Worm (Caenorhabditis elegans) whole organism, late embryonic: ENCODE data around the gene ZK1240.1.

Experiments
- K02D7.2 ChIP-seq: sonication (generic microtip); optimal IDR thresholded peaks from 2 replicates; lab custom pipeline; 2017; ENCODE audit warnings: mild to moderate bottlenecking, missing genetic modification characterization, missing compliant biosample characterization
- ama-1 ChIP-seq: fragments of 150-350 bp; optimal IDR thresholded peaks from 2 replicates; lab custom pipeline; 2014
- ceh-18 ChIP-seq: sonication (generic microtip); optimal IDR thresholded peaks from 2 replicates; lab custom pipeline; 2016; ENCODE audit warnings: missing genetic modification characterization, missing compliant biosample characterization
- ceh-19 ChIP-seq: fragments of 200-800 bp; sonication (Bioruptor generic); optimal IDR thresholded peaks from 2 replicates; lab custom pipeline; 2018; ENCODE audit warnings: mild to moderate bottlenecking, missing genetic modification characterization, missing compliant biosample characterization
- ceh-24 ChIP-seq: sonication (generic microtip); optimal IDR thresholded peaks from 2 replicates; lab custom pipeline; 2016; ENCODE audit warnings: mild to moderate bottlenecking, missing genetic modification characterization, missing compliant biosample characterization
- ceh-34 ChIP-seq: sonication (generic microtip); optimal IDR thresholded peaks from 2 replicates; lab custom pipeline; 2016; ENCODE audit warnings: mild to moderate bottlenecking, missing genetic modification characterization, missing compliant biosample characterization
- ceh-6 ChIP-seq: fragments of 200-800 bp; sonication (Bioruptor generic); optimal IDR thresholded peaks from 2 replicates; lab custom pipeline; 2018; ENCODE audit warnings: mild to moderate bottlenecking, missing genetic modification characterization, missing compliant biosample characterization
- dmd-4 ChIP-seq: sonication (generic microtip); optimal IDR thresholded peaks from 2 replicates; lab custom pipeline; 2016; ENCODE audit warnings: borderline replicate concordance, missing genetic modification characterization, missing compliant biosample characterization
- dve-1 ChIP-seq: sonication (generic microtip); optimal IDR thresholded peaks from 2 replicates; lab custom pipeline; 2017; ENCODE audit warnings: antibody characterized with exemption, mild to moderate bottlenecking, missing genetic modification characterization, missing compliant biosample characterization
- elt-2 ChIP-seq: sonication (generic microtip); optimal IDR thresholded peaks from 2 replicates; lab custom pipeline; 2016; ENCODE audit warnings: missing genetic modification reagents, missing genetic modification characterization, missing compliant biosample characterization
- elt-4 ChIP-seq: sonication (generic microtip); optimal IDR thresholded peaks from 2 replicates; lab custom pipeline; 2016; ENCODE audit warnings: missing genetic modification characterization, missing compliant biosample characterization
- ets-4 ChIP-seq: sonication (generic microtip); optimal IDR thresholded peaks from 2 replicates; lab custom pipeline; 2016; ENCODE audit warnings: missing genetic modification characterization, missing compliant biosample characterization
- eyg-1 ChIP-seq: sonication (generic microtip); optimal IDR thresholded peaks from 2 replicates; lab custom pipeline; 2016; ENCODE audit warnings: missing genotype, missing genetic modification characterization, missing compliant biosample characterization
- fax-1 ChIP-seq: sonication (generic microtip); optimal IDR thresholded peaks from 2 replicates; lab custom pipeline; 2016; ENCODE audit warnings: missing genotype, missing genetic modification characterization, missing compliant biosample characterization
- fkh-10 ChIP-seq: fragments of 150-350 bp; optimal IDR thresholded peaks from 2 replicates; lab custom pipeline; 2014; ENCODE audit warnings: missing biosample characterization, missing genetic modification reagents, missing genetic modification characterization
- fkh-6 ChIP-seq: sonication (generic microtip); optimal IDR thresholded peaks from 2 replicates; lab custom pipeline; 2016; ENCODE audit warnings: missing genetic modification characterization, missing compliant biosample characterization
- hlh-13 ChIP-seq: fragments of 200-800 bp; sonication (Bioruptor generic); optimal IDR thresholded peaks from 2 replicates; lab custom pipeline; 2018; ENCODE audit warnings: mild to moderate bottlenecking, missing genetic modification characterization, missing compliant biosample characterization
- hlh-30 ChIP-seq: sonication (generic microtip); optimal IDR thresholded peaks from 2 replicates; lab custom pipeline; 2017; ENCODE audit warnings: antibody characterized with exemption, missing genetic modification characterization, missing compliant biosample characterization; ENCODE audit not compliant: insufficient read depth
- lim-6 ChIP-seq: sonication (generic microtip); optimal IDR thresholded peaks from 2 replicates; lab custom pipeline; 2016; ENCODE audit warnings: missing genetic modification characterization, missing compliant biosample characterization
- nfya-1 ChIP-seq: sonication (generic microtip); optimal IDR thresholded peaks from 2 replicates; lab custom pipeline; 2017; ENCODE audit warnings: missing genetic modification characterization, mild to moderate bottlenecking, missing compliant biosample characterization, antibody characterized with exemption, moderate library complexity
- npax-4 ChIP-seq: sonication (generic microtip); optimal IDR thresholded peaks from 2 replicates; lab custom pipeline; 2016; ENCODE audit warnings: missing genetic modification characterization, missing compliant biosample characterization
- pax-1 ChIP-seq: fragments of 150-350 bp; optimal IDR thresholded peaks from 2 replicates; lab custom pipeline; 2014; ENCODE audit warnings: missing biosample characterization, missing genetic modification characterization
- pha-4 ChIP-seq: fragments of 150-350 bp; optimal IDR thresholded peaks from 2 replicates; lab custom pipeline; 2018; ENCODE audit warnings: missing biosample characterization, missing genetic modification reagents, missing genetic modification characterization
- pqm-1 ChIP-seq: sonication (generic microtip); optimal IDR thresholded peaks from 2 replicates; lab custom pipeline; 2016; ENCODE audit warnings: missing genetic modification characterization, missing compliant biosample characterization
- rnt-1 ChIP-seq: sonication (generic microtip); optimal IDR thresholded peaks from 2 replicates; lab custom pipeline; 2016; ENCODE audit warnings: missing genetic modification characterization, missing compliant biosample characterization
- unc-42 ChIP-seq: sonication (generic microtip); optimal IDR thresholded peaks from 2 replicates; lab custom pipeline; 2016; ENCODE audit warnings: missing genotype, missing genetic modification characterization, missing compliant biosample characterization
- zip-5 ChIP-seq: sonication (generic microtip); optimal IDR thresholded peaks from 2 replicates; lab custom pipeline; 2016; ENCODE audit warnings: missing genetic modification characterization, missing compliant biosample characterization

Gene ZK1240.1

DNA sequence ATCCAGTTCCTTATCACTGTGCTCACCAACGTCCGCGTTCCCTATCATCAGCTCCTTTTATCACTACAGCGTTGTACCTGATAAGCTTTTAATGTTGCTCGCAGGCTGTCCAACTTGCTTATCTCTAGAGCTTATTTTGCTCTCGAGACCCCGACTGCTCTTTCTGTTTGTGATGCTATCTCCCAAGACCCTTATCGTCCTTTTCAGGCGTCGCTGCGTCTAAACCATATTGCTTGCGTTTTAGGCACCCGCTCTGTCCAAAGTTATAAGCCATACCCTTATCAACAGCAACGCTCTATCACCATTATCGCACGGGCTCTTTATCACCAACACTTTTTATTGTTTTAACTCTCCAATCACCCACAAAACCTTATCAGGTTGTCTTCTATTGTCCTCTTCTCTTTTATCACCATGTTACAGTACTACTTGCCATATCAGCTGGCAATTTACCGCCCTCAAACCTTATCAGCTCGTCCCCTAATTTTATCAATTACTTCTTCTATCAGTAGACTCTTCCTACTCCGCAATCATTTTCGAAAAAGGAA, 49.3 kb downstream of the ZK1240.1 start:
- TF ChIP-seq elt-4 (peak; percentile 36), fax-1 (tag; lab: Kevin White, UChicago) (no peak), fkh-10 (GFP tag; lab: Kevin White, UChicago) (no peak), pqm-1 (tag; lab: Kevin White, UChicago) (peak; percentile 98), rnt-1 (tag; lab: Kevin White, UChicago) (no peak), hlh-13 (no peak), elt-2 (peak; percentile 100), ceh-19 (GFP tag; lab: Kevin White, UChicago) (no peak), zip-5 (tag; lab: Kevin White, UChicago) (peak; percentile 70), npax-4 (tag; lab: Kevin White, UChicago) (no peak), ets-4 (tag; lab: Kevin White, UChicago) (peak; percentile 57)

DNA sequence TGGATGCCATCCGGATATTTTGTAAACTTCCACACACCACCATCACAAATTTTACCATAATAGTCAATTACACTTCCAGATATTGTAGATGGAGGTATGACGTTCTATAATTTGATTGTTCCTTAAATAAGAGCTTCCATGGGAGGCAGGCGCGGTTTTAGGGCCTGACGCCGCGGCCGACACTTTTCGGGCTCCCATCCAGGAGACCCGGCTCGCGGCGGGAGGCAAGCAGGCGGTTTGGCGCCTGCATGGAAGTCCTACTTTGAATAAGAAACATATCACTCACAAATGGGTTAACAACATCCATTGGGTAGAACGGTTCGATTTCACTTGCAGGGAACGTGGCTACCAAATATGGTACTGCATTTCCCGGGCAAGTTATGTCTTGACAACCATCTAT, 50.5 kb downstream of the ZK1240.1 start:
- TF ChIP-seq K02D7.2 (tag; lab: Kevin White, UChicago) (no peak), hlh-30 (tag; lab: Kevin White, UChicago) (no peak), unc-42 (tag; lab: Kevin White, UChicago) (no peak), hlh-13 (no peak), ama-1 (lab: Kevin White, UChicago) (no peak), fax-1 (tag; lab: Kevin White, UChicago) (no peak), ets-4 (tag; lab: Kevin White, UChicago) (no peak), lim-6 (no peak), npax-4 (tag; lab: Kevin White, UChicago) (no peak), dve-1 (tag; lab: Kevin White, UChicago) (no peak), ceh-6 (GFP tag; lab: Kevin White, UChicago) (no peak), dmd-4 (tag; lab: Kevin White, UChicago) (no peak), ceh-18 (no peak), eyg-1 (tag; lab: Kevin White, UChicago) (no peak), pha-4 (tag; lab: Kevin White, UChicago) (no peak), ceh-34 (tag; lab: Kevin White, UChicago) (no peak), pax-1 (tag; lab: Kevin White, UChicago) (no peak), ceh-24 (tag; lab: Kevin White, UChicago) (no peak)
- TF ChIP-seq, all 69 proteins: peak for 0

DNA sequence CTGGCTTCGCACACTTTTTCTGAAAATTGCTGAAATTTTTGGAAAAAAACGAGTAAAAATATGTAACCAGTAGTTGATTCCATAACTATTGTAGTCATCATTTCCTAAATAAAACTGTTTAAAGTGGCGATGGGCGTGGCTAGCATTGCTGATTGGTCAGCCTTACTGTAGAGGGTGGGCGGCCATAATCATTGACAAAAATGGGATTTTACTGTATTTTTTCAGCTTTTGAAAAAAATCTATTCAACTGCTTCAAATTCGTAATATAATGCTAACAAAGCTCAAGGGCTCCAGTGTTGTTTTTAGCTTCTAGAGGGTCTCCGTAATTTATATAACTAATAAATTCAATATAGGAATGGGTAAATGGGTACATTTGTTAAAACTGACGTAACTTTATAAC, 51.0 kb downstream of the ZK1240.1 start, which contains the start of gene F16G10.7:
Gene F16G10.7 (minus strand): TSS at position 101 of the 400 bp plus-strand sequence.
- peak; percentile 6 for TF ChIP-seq nfya-1 (tag; lab: Kevin White, UChicago)
- no peak for TF ChIP-seq fkh-6 (tag; lab: Kevin White, UChicago)
- no peak for TF ChIP-seq zip-5 (tag; lab: Kevin White, UChicago)
- TF ChIP-seq fkh-10 (GFP tag; lab: Kevin White, UChicago): no peak
